Fruit fly (Drosophila melanogaster) whole organism, wandering third instar larva: Measurements from ENCODE around the gene gish.

ENCODE experiments used
- Dif ChIP-seq: fragments of 200-275, 200-300 bp; sonication (Bioruptor generic); optimal IDR thresholded peaks from 2 replicates; lab custom pipeline; 2018; ENCODE audit warnings: missing biosample characterization, missing genetic modification characterization; ENCODE audit not compliant: partially characterized antibody
- br ChIP-seq: fragments of 200-800 bp; sonication (Bioruptor generic); optimal IDR thresholded peaks from 2 replicates; lab custom pipeline; 2016; ENCODE audit warnings: missing biosample characterization, missing genetic modification characterization

dm6 chr3R:16263522-16264305 lies 8.5 kb upstream of the gish start, which contains the start of the genes bor and asun:
- no peak for TF ChIP-seq Dif (GFP tag; lab: Kevin White, UChicago)
- no peak for TF ChIP-seq br (GFP tag; lab: Kevin White, UChicago)
